Worm (Caenorhabditis elegans): ENCODE data around the gene F46C5.2.

F46C5.2 gene

ce11 chrII:8799725-8800124, 29.4 kb downstream of the F46C5.2 start:
- no peak for TF ChIP-seq Y55F3AM.14 (GFP tag; optimal IDR thresholded peaks at IDR 0.05)
- TF ChIP-seq unc-55 (GFP tag; optimal IDR thresholded peaks at IDR 0.05): peak; percentile 50
- TF ChIP-seq unc-62 (GFP tag; optimal IDR thresholded peaks at IDR 0.05): peak; percentile 56

- TF ChIP-seq lin-39 (tag; optimal IDR thresholded peaks at IDR 0.05) (no peak), ztf-1 (GFP tag; conservative IDR thresholded peaks at IDR 0.05) (no peak), F13H6.1 (tag; optimal IDR thresholded peaks at IDR 0.05) (peak; percentile 88), blmp-1 (tag; optimal IDR thresholded peaks at IDR 0.05; ENCODE audit: insufficient read depth) (no peak), nhr-25 (tag; optimal IDR thresholded peaks at IDR 0.05) (no peak), ceh-82 (tag; optimal IDR thresholded peaks at IDR 0.05) (peak; percentile 52), peb-1 (tag; optimal IDR thresholded peaks at IDR 0.05) (no peak), ztf-11 (tag; optimal IDR thresholded peaks at IDR 0.05) (no peak), nhr-77 (tag; optimal IDR thresholded peaks at IDR 0.05) (no peak), elt-1 (tag; optimal IDR thresholded peaks at IDR 0.05) (no peak), nhr-23 (tag; optimal IDR thresholded peaks at IDR 0.05) (no peak), gmeb-1 (tag; optimal IDR thresholded peaks at IDR 0.05) (no peak), alr-1 (tag; optimal IDR thresholded peaks at IDR 0.05) (no peak), elt-3 (tag; optimal IDR thresholded peaks at IDR 0.05) (no peak), mbf-1 (tag; optimal IDR thresholded peaks at IDR 0.05) (no peak), snpc-4 (tag; optimal IDR thresholded peaks at IDR 0.05) (peak; percentile 6), dmd-4 (tag; optimal IDR thresholded peaks at IDR 0.05) (no peak), zag-1 (tag; optimal IDR thresholded peaks at IDR 0.05) (peak; percentile 79), ztf-4 (tag; optimal IDR thresholded peaks at IDR 0.05) (peak; percentile 63), nhr-129 (tag; optimal IDR thresholded peaks at IDR 0.05) (peak; percentile 55), skn-1 (tag; optimal IDR thresholded peaks at IDR 0.05) (no peak), ZK546.5 (tag; optimal IDR thresholded peaks at IDR 0.05) (no peak), sma-3 (GFP tag; optimal IDR thresholded peaks at IDR 0.05) (no peak), crh-2 (tag; optimal IDR thresholded peaks at IDR 0.05) (peak; percentile 79), unc-55 (GFP tag; optimal IDR thresholded peaks at IDR 0.05) (peak; percentile 59), aly-2 (tag; optimal IDR thresholded peaks at IDR 0.05) (no peak), egl-27 (tag; optimal IDR thresholded peaks at IDR 0.05) (peak; percentile 89), mdl-1 (tag; optimal IDR thresholded peaks at IDR 0.05) (peak; percentile 22 to 82), sem-4 (tag; optimal IDR thresholded peaks at IDR 0.05) (peak; percentile 86), ama-1 (optimal IDR thresholded peaks at IDR 0.05) (no peak), nhr-237 (tag; optimal IDR thresholded peaks at IDR 0.05) (no peak), nhr-6 (tag; optimal IDR thresholded peaks at IDR 0.05) (no peak), unc-39 (tag; optimal IDR thresholded peaks at IDR 0.05) (no peak), R02D3.7 (tag; optimal IDR thresholded peaks at IDR 0.05) (no peak), ceh-16 (tag; optimal IDR thresholded peaks at IDR 0.05) (no peak), lsy-2 (tag; optimal IDR thresholded peaks at IDR 0.05) (peak; percentile 3 to 74), nhr-12 (tag; optimal IDR thresholded peaks at IDR 0.05) (no peak), nhr-11 (tag; optimal IDR thresholded peaks at IDR 0.05) (no peak), nhr-21 (tag; optimal IDR thresholded peaks at IDR 0.05) (no peak), unc-62 (GFP tag; optimal IDR thresholded peaks at IDR 0.05) (peak; percentile 8), sma-9 (GFP tag; optimal IDR thresholded peaks at IDR 0.05) (peak; percentile 95), sma-9 (tag; optimal IDR thresholded peaks at IDR 0.05) (no peak), mab-5 (tag; optimal IDR thresholded peaks at IDR 0.05) (peak; percentile 21), lin-11 (tag; optimal IDR thresholded peaks at IDR 0.05) (peak; percentile 44), C34F6.9 (tag; optimal IDR thresholded peaks at IDR 0.05) (peak; percentile 88), lin-13 (GFP tag; optimal IDR thresholded peaks at IDR 0.05) (no peak), fos-1 (tag; optimal IDR thresholded peaks at IDR 0.05) (peak; percentile 19), Y55F3AM.14 (GFP tag; optimal IDR thresholded peaks at IDR 0.05) (peak; percentile 38), nhr-10 (tag; optimal IDR thresholded peaks at IDR 0.05) (no peak)
These were observed 32.7 kb downstream of the F46C5.2 start for ce11 chrII:8796391-8796790.

Data from whole organism, L2 larva.